Worm (Caenorhabditis elegans) whole organism, L4 larva: Measurements from ENCODE around the gene npr-10.

Experiments used
- F44E2.7 ChIP-seq: fragments of 200-800 bp; sonication (Bioruptor generic); IDR thresholded peaks from 2 replicates; pipeline ENCODE4 v2.1.2; 2022; ENCODE audit warnings: missing genetic modification characterization, missing compliant biosample characterization
- F49E8.2 ChIP-seq: sonication (generic microtip); optimal IDR thresholded peaks from 2 replicates; lab custom pipeline; 2016; ENCODE audit warnings: missing compliant biosample characterization, mild to moderate bottlenecking, missing genetic modification characterization, borderline replicate concordance
- T20F7.1 ChIP-seq: fragments of 200-800 bp; sonication (Bioruptor generic); optimal IDR thresholded peaks from 2 replicates; lab custom pipeline; 2018; ENCODE audit warnings: mild to moderate bottlenecking, missing genetic modification characterization, missing compliant biosample characterization
- Y75B8A.6 ChIP-seq: fragments of 200-800 bp; sonication (Bioruptor generic); IDR thresholded peaks from 2 replicates; pipeline ENCODE4 v1.3.6; 2022; ENCODE audit warnings: missing genetic modification reagents, missing genetic modification characterization, missing compliant biosample characterization
- ZK337.2 ChIP-seq: fragments of 200-800 bp; sonication (Bioruptor generic); IDR thresholded peaks from 2 replicates; pipeline ENCODE4 v1.3.6; 2022; ENCODE audit warnings: missing genetic modification reagents, missing genetic modification characterization, missing compliant biosample characterization
- aha-1 ChIP-seq: fragments of 150-350 bp; peaks from one replicate; lab custom pipeline; 2014; ENCODE audit warnings: missing biosample characterization, missing genetic modification characterization
- arid-1 ChIP-seq: fragments of 200-800 bp; sonication (Bioruptor generic); conservative IDR thresholded peaks from 2 replicates; pipeline ENCODE4 v1.3.6; 2022; ENCODE audit warnings: missing genetic modification reagents, missing genetic modification characterization, missing compliant biosample characterization
- attf-4 ChIP-seq: sonication (generic microtip); optimal IDR thresholded peaks from 3 replicates; lab custom pipeline; 2017; ENCODE audit warnings: missing biosample characterization, missing genetic modification characterization
- ceh-20 ChIP-seq: fragments of 200-800 bp; sonication (Bioruptor generic); IDR thresholded peaks from 2 replicates; pipeline ENCODE4 v1.3.6; 2022; ENCODE audit warnings: missing genetic modification reagents, missing genetic modification characterization, missing compliant biosample characterization
- ctbp-1 ChIP-seq: fragments of 200-800 bp; sonication (Bioruptor generic); IDR thresholded peaks from 2 replicates; pipeline ENCODE4 v1.3.6; 2022; ENCODE audit warnings: missing genetic modification reagents, missing genetic modification characterization, missing compliant biosample characterization
- dmd-6 ChIP-seq: fragments of 200-800 bp; sonication (Bioruptor generic); IDR thresholded peaks from 2 replicates; pipeline ENCODE4 v1.3.6; 2022; ENCODE audit warnings: missing genetic modification reagents, missing genetic modification characterization, missing compliant biosample characterization
- dmd-8 ChIP-seq: fragments of 200-800 bp; sonication (Bioruptor generic); IDR thresholded peaks from 2 replicates; pipeline ENCODE4 v1.3.6; 2022; ENCODE audit warnings: missing genetic modification characterization, missing compliant biosample characterization
- duxl-1 ChIP-seq: sonication (generic microtip); optimal IDR thresholded peaks from 2 replicates; lab custom pipeline; 2016; ENCODE audit warnings: mild to moderate bottlenecking, missing genetic modification characterization, moderate library complexity, missing compliant biosample characterization; ENCODE audit not compliant: poor library complexity
- egl-43 ChIP-seq: fragments of 200-800 bp; sonication (Bioruptor generic); IDR thresholded peaks from 2 replicates; pipeline ENCODE4 v1.3.6; 2022; ENCODE audit warnings: missing genetic modification reagents, missing genetic modification characterization, missing compliant biosample characterization
- fkh-10 ChIP-seq: fragments of 150-350 bp; optimal IDR thresholded peaks from 2 replicates; lab custom pipeline; 2014; ENCODE audit warnings: missing biosample characterization, missing genetic modification reagents, missing genetic modification characterization
- fos-1 ChIP-seq: fragments of 150-350 bp; optimal IDR thresholded peaks from 2 replicates; lab custom pipeline; 2014; ENCODE audit warnings: missing biosample characterization, missing genetic modification characterization
- gei-8 ChIP-seq: fragments of 200-800 bp; sonication (Bioruptor generic); optimal IDR thresholded peaks from 2 replicates; lab custom pipeline; 2018; ENCODE audit warnings: mild to moderate bottlenecking, missing genetic modification characterization, missing compliant biosample characterization
- hmg-1.1 ChIP-seq: fragments of 200-800 bp; sonication (Bioruptor generic); IDR thresholded peaks from 2 replicates; pipeline ENCODE4 v1.3.6; 2022; ENCODE audit warnings: missing genetic modification reagents, missing genetic modification characterization, missing compliant biosample characterization
- jun-1 ChIP-seq: fragments of 150-350 bp; optimal IDR thresholded peaks from 2 replicates; lab custom pipeline; 2014; ENCODE audit warnings: missing biosample characterization, missing genetic modification reagents, missing genetic modification characterization
- lin-1 ChIP-seq: fragments of 200-800 bp; sonication (Bioruptor generic); IDR thresholded peaks from 2 replicates; pipeline ENCODE4 v1.3.6; 2022; ENCODE audit warnings: missing genetic modification reagents, missing genetic modification characterization, missing compliant biosample characterization
- lsy-2 ChIP-seq, 2 experiments: fragments of 150-350 bp in 1 of 2; sonication (generic microtip) in 1 of 2; optimal IDR thresholded peaks; 2 replicates each; lab custom pipeline; 2014 to 2017; ENCODE audit warnings: missing biosample characterization in 2 of 2, missing genetic modification characterization in 2 of 2
- madf-5 ChIP-seq, 2 experiments: fragments of 200-800 bp; sonication (Bioruptor generic); IDR thresholded peaks; 2 replicates each; pipeline ENCODE4 v1.3.6; 2022; ENCODE audit warnings: missing compliant biosample characterization in 2 of 2, missing genetic modification characterization in 2 of 2
- mdt-29 ChIP-seq: fragments of 200-800 bp; sonication (Bioruptor generic); IDR thresholded peaks from 2 replicates; pipeline ENCODE4 v1.3.6; 2022; ENCODE audit warnings: missing genetic modification reagents, missing genetic modification characterization, missing compliant biosample characterization
- mep-1 ChIP-seq: fragments of 150-350 bp; sonication (generic microtip); optimal IDR thresholded peaks from 3 replicates; lab custom pipeline; 2014; ENCODE audit warnings: missing biosample characterization, missing genetic modification characterization
- mes-2 ChIP-seq: sonication (generic microtip); optimal IDR thresholded peaks from 2 replicates; lab custom pipeline; 2016; ENCODE audit warnings: missing genotype, mild to moderate bottlenecking, missing genetic modification characterization, missing compliant biosample characterization; ENCODE audit not compliant: poor library complexity, severe bottlenecking
- mxl-2 ChIP-seq: fragments of 200-800 bp; sonication (Bioruptor generic); conservative IDR thresholded peaks from 2 replicates; pipeline ENCODE4 v1.3.6; 2022; ENCODE audit warnings: missing genetic modification reagents, missing genetic modification characterization, missing compliant biosample characterization
- mxl-3 ChIP-seq: fragments of 200-800 bp; sonication (Bioruptor generic); optimal IDR thresholded peaks from 2 replicates; lab custom pipeline; 2018; ENCODE audit warnings: mild to moderate bottlenecking, missing genetic modification characterization, missing compliant biosample characterization
- nhr-237 ChIP-seq: sonication (generic microtip); optimal IDR thresholded peaks from 2 replicates; lab custom pipeline; 2017; ENCODE audit warnings: missing biosample characterization, missing genetic modification characterization
- nhr-28 ChIP-seq: fragments of 150-350 bp; optimal IDR thresholded peaks from 2 replicates; lab custom pipeline; 2014; ENCODE audit warnings: missing biosample characterization, missing genetic modification characterization
- nhr-48 ChIP-seq: sonication (generic microtip); optimal IDR thresholded peaks from 2 replicates; lab custom pipeline; 2016; ENCODE audit warnings: mild to moderate bottlenecking, missing genetic modification characterization, missing compliant biosample characterization
- nhr-76 ChIP-seq: fragments of 150-350 bp; optimal IDR thresholded peaks from 2 replicates; lab custom pipeline; 2014; ENCODE audit warnings: missing biosample characterization, missing genetic modification characterization
- pha-4 ChIP-seq, 2 experiments: fragments of 150-350 bp in 1 of 2; fragments of 200-800 bp in 1 of 2; sonication (Bioruptor generic) in 1 of 2; IDR thresholded peaks in 1 of 2; optimal IDR thresholded peaks in 1 of 2; 2 replicates each; pipeline versions ENCODE4 v1.3.6 to Lab custom; 2014 to 2022; ENCODE audit warnings: missing genetic modification characterization in 2 of 2, missing genetic modification reagents in 2 of 2, missing biosample characterization in 1 of 2, missing compliant biosample characterization in 1 of 2
- php-3 ChIP-seq: fragments of 200-800 bp; sonication (Bioruptor generic); IDR thresholded peaks from 2 replicates; pipeline ENCODE4 v1.3.6; 2022; ENCODE audit warnings: missing genetic modification reagents, missing genetic modification characterization, missing compliant biosample characterization
- rbr-2 ChIP-seq: sonication (generic microtip); optimal IDR thresholded peaks from 2 replicates; lab custom pipeline; 2016; ENCODE audit warnings: missing genotype, missing genetic modification characterization, missing compliant biosample characterization
- snpc-1.2 ChIP-seq: fragments of 200-800 bp; sonication (Bioruptor generic); IDR thresholded peaks from 2 replicates; pipeline ENCODE4 v1.3.6; 2022; ENCODE audit warnings: missing genetic modification reagents, missing genetic modification characterization, missing compliant biosample characterization
- tag-97 ChIP-seq: fragments of 200-800 bp; sonication (Bioruptor generic); IDR thresholded peaks from 2 replicates; pipeline ENCODE4 v1.3.6; 2022; ENCODE audit warnings: missing genetic modification characterization, missing compliant biosample characterization
- unc-130 ChIP-seq: sonication (generic microtip); optimal IDR thresholded peaks from 2 replicates; lab custom pipeline; 2016; ENCODE audit warnings: missing genetic modification reagents, missing genetic modification characterization, missing compliant biosample characterization
- unc-62 ChIP-seq, 3 experiments: fragments of 150-350 bp in 1 of 3; sonication (generic microtip); optimal IDR thresholded peaks in 2 of 3; peaks in 1 of 3; 1 replicate in 1 of 3; 2 replicates in 2 of 3; lab custom pipeline; 2014 to 2017; ENCODE audit warnings: missing biosample characterization in 3 of 3, missing genetic modification characterization in 3 of 3, missing genetic modification reagents in 3 of 3, missing genotype in 1 of 3
- zfp-2 ChIP-seq: sonication (generic microtip); optimal IDR thresholded peaks from 2 replicates; lab custom pipeline; 2016; ENCODE audit warnings: mild to moderate bottlenecking, missing genetic modification characterization, missing compliant biosample characterization
- zip-2 ChIP-seq: fragments of 150-350 bp; optimal IDR thresholded peaks from 2 replicates; lab custom pipeline; 2014; ENCODE audit warnings: missing biosample characterization, missing genetic modification characterization

npr-10 gene

DNA sequence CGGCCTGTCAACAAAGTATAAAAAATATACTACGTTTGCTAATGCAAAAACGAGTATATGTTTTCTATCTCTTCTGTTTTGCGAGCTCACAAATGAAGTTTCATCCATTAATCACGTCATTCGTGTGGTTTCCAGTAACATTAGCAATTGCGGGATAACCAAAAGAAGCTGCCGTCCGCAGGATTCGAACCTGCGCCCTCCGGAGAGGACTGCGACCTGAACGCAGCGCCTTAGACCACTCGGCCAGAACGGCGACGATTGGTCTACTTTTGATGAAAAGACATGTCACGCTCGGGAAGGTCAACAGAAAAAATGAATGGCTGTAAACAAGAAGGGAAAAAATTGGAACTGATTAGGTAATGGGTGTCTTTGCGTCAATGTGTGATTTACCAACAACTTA is 6.3 kb upstream of the npr-10 start (continued):
- TF ChIP-seq egl-43 (GFP tag; lab: Robert Waterston, UW) (no peak; the same call in 1 of the 2 replicates), lsy-2 (tag; optimal IDR thresholded peaks at IDR 0.05; lab: Kevin White, UChicago) (peak in 1 of 2 experiments; percentile 26), dmd-6 (peak; percentile 70), hmg-1.1 (GFP tag; lab: Robert Waterston, UW) (peak; percentile 57; the same call in 1 of the 2 replicates), mep-1 (tag; lab: Kevin White, UChicago) (peak; percentile 60), ZK337.2 (GFP tag; lab: Robert Waterston, UW) (peak; percentile 44; the same call in 1 of the 2 replicates), snpc-1.2 (GFP tag; lab: Robert Waterston, UW) (peak; percentile 86), ctbp-1 (GFP tag; lab: Robert Waterston, UW) (0 out of 2 replicates have a peak, but pooled peaks have one; percentile 32), dmd-8 (GFP tag; lab: Robert Waterston, UW) (0 out of 2 replicates have a peak, but pooled peaks have one; percentile 71), pha-4 (GFP tag; IDR thresholded peaks at IDR 0.05; lab: Robert Waterston, UW) (peak; percentile 69; the same call in 1 of the 2 replicates), pha-4 (tag; optimal IDR thresholded peaks at IDR 0.05; lab: Kevin White, UChicago) (no peak), rbr-2 (tag; lab: Kevin White, UChicago) (peak; percentile 59), F44E2.7 (GFP tag; lab: Robert Waterston, UW) (no peak), php-3 (GFP tag; lab: Robert Waterston, UW) (peak; percentile 71), tag-97 (no peak), mdt-29 (GFP tag; lab: Robert Waterston, UW) (no peak), arid-1 (GFP tag; lab: Robert Waterston, UW) (peak; percentile 83), attf-4 (tag; lab: Kevin White, UChicago) (no peak), zip-2 (tag; lab: Kevin White, UChicago) (peak; percentile 1), fos-1 (tag; lab: Kevin White, UChicago) (no peak)
- TF ChIP-seq, all 104 proteins: peak for 44

DNA sequence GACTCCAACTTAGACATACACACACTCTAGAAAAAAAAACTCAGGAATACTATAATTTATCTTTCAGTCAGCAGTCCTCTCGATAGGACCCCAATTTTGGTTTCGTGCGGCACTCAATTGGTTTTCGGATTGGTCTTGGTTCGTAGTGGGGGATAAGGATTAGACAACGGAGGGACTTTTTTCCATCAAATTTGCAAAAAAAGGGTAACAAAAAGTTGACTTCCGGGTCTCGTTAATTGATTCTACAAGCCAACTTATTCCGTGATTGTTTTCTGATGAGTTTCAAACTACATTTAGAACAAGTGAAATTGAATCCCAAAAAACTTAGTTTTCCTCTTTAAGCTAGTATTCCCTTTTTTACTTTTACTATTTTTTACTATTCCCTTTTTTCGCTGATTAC is 1.8 kb upstream of the npr-10 start:
- TF ChIP-seq zfp-2 (no peak), unc-62 (GFP tag; optimal IDR thresholded peaks at IDR 0.05 in 1 of 2; lab: Kevin White, UChicago) (peak in 1 of 2 experiments; percentile 60), unc-62 (tag; optimal IDR thresholded peaks at IDR 0.05; lab: Kevin White, UChicago) (no peak), F49E8.2 (tag; lab: Kevin White, UChicago) (no peak), aha-1 (tag; lab: Kevin White, UChicago) (peak; percentile 26)

DNA sequence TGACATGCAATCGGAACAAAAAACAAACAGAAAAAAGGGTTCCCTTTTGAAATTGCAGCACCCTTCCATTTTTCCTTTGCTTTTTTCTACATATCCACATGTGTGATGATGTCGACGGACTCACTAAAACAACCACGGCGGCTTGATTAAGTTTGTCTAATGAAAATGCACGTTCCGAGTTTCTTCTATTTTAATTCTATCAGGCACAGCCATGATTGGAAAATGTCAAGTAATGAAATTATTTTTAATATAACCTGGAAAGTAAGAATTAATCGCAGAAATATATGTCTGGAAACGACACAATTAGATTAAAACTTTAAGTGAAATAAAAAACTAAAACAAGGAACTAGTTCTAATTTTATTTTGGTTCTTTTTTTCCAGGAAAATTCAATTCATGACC is 1.3 kb upstream of the npr-10 start:
- no peak for TF ChIP-seq T20F7.1 (GFP tag; lab: Kevin White, UChicago)
- TF ChIP-seq lin-1, result no peak
- TF ChIP-seq madf-5 (GFP tag; IDR thresholded peaks at IDR 0.05; lab: Robert Waterston, UW), result no peak
- TF ChIP-seq rbr-2 (tag; lab: Kevin White, UChicago), result no peak
- TF ChIP-seq mxl-3 (GFP tag; lab: Kevin White, UChicago), result no peak
- TF ChIP-seq ceh-20 (GFP tag; lab: Robert Waterston, UW), result no peak
- TF ChIP-seq mxl-2, result no peak

DNA sequence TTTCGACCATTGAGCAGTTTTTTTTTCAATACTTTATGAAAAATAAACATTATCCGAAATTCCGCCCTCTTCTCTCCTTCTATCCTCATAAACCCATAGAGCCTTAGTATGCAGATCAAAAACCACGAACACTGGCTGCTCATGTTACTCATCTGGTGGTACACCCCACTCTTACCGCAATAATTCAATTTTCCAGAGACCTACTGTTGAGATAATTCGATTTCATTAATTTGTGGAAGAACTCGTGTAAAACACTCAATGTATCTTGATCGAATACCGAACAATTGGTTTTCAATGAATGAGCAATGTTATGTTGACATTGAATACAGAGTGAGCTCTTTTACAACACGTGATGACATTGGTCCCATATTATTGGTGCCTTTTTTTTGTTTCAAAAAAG is 11.1 kb downstream of the npr-10 start:
- TF ChIP-seq aha-1 (tag; lab: Kevin White, UChicago) (no peak), nhr-76 (tag; lab: Kevin White, UChicago) (no peak), nhr-28 (tag; lab: Kevin White, UChicago) (no peak), Y75B8A.6 (no peak), mes-2 (tag; lab: Kevin White, UChicago) (no peak), fkh-10 (GFP tag; lab: Kevin White, UChicago) (no peak), hmg-1.1 (GFP tag; lab: Robert Waterston, UW) (no peak), duxl-1 (tag; lab: Kevin White, UChicago) (no peak), jun-1 (no peak), nhr-48 (tag; lab: Kevin White, UChicago) (no peak), egl-43 (GFP tag; lab: Robert Waterston, UW) (no peak), nhr-237 (tag; lab: Kevin White, UChicago) (no peak), unc-130 (no peak), mxl-3 (GFP tag; lab: Kevin White, UChicago) (no peak), gei-8 (GFP tag; lab: Kevin White, UChicago) (no peak), F44E2.7 (GFP tag; lab: Robert Waterston, UW) (no peak)
